Fruit fly (Drosophila melanogaster): ENCODE data around the gene CG10352.

Gene CG10352

dm6 chrX:11868866-11869265 lies 8.1 kb downstream of the CG10352 start, which contains the start of the genes Nrd1 and CG1847 (continued):
- TF ChIP-seq Hr78 (GFP tag; optimal IDR thresholded peaks at IDR 0.05) (no peak), shn (GFP tag; optimal IDR thresholded peaks at IDR 0.05) (no peak), stwl (tag; optimal IDR thresholded peaks at IDR 0.05) (peak; percentile 75), unc-4 (GFP tag; IDR thresholded peaks at IDR 0.05; ENCODE audit: partially characterized antibody) (peak; percentile 78), hth (optimal IDR thresholded peaks at IDR 0.05) (no peak), Lhr (GFP tag; optimal IDR thresholded peaks at IDR 0.05) (no peak), zen2 (GFP tag; IDR thresholded peaks at IDR 0.05; ENCODE audit: partially characterized antibody) (peak; percentile 63; the same call in 1 of the 3 replicates), Rx (GFP tag; IDR thresholded peaks at IDR 0.05) (no peak), tap (tag; optimal IDR thresholded peaks at IDR 0.05) (no peak), Hr51 (GFP tag; optimal IDR thresholded peaks at IDR 0.05) (no peak), Max (GFP tag; optimal IDR thresholded peaks at IDR 0.05) (no peak), CG9817 (tag; optimal IDR thresholded peaks at IDR 0.05) (no peak), zen (tag; optimal IDR thresholded peaks at IDR 0.05) (no peak), CG4328 (GFP tag; optimal IDR thresholded peaks at IDR 0.05) (no peak), Myb (GFP tag; optimal IDR thresholded peaks at IDR 0.05) (peak; percentile 66), Bgb (GFP tag; IDR thresholded peaks at IDR 0.05; ENCODE audit: partially characterized antibody) (peak; percentile 77), CG6175 (GFP tag; IDR thresholded peaks at IDR 0.05) (no peak), Dp (GFP tag; optimal IDR thresholded peaks at IDR 0.05) (peak; percentile 46), CG5953 (GFP tag; IDR thresholded peaks at IDR 0.05) (no peak), CG32772 (GFP tag; IDR thresholded peaks at IDR 0.05) (no peak), CG12744 (GFP tag; optimal IDR thresholded peaks at IDR 0.05) (no peak), Gsc (GFP tag; IDR thresholded peaks at IDR 0.05) (no peak), Nf-YC (tag; optimal IDR thresholded peaks at IDR 0.05) (no peak), knrl (GFP tag; IDR thresholded peaks at IDR 0.05; ENCODE audit: partially characterized antibody) (peak; percentile 62; the same call in 2 of the 3 replicates), CG4617 (GFP tag; optimal IDR thresholded peaks at IDR 0.05; ENCODE audit: borderline replicate concordance) (peak; percentile 27), D (optimal IDR thresholded peaks at IDR 0.05) (no peak), D (GFP tag; optimal IDR thresholded peaks at IDR 0.05) (no peak), nerfin-2 (GFP tag; IDR thresholded peaks at IDR 0.05; ENCODE audit: partially characterized antibody) (peak; percentile 85), amos (GFP tag; IDR thresholded peaks at IDR 0.05; ENCODE audit: partially characterized antibody) (peak; percentile 52; the same call in 1 of the 2 replicates), CG8290 (GFP tag; optimal IDR thresholded peaks at IDR 0.05) (peak; percentile 10), CG8290 (tag; optimal IDR thresholded peaks at IDR 0.05) (no peak), sug (tag; optimal IDR thresholded peaks at IDR 0.05) (no peak), CG12299 (tag; optimal IDR thresholded peaks at IDR 0.05) (no peak), CG34422 (GFP tag; IDR thresholded peaks at IDR 0.05) (peak; percentile 13; the same call in 1 of the 3 replicates), sim (GFP tag; IDR thresholded peaks at IDR 0.05) (no peak), luna (GFP tag; optimal IDR thresholded peaks at IDR 0.05) (no peak), E2f2 (GFP tag; IDR thresholded peaks at IDR 0.05) (peak; percentile 49), CG17186 (GFP tag; optimal IDR thresholded peaks at IDR 0.05) (peak; percentile 48), pzg (GFP tag; optimal IDR thresholded peaks at IDR 0.05) (peak; percentile 55), sr (GFP tag; IDR thresholded peaks at IDR 0.05) (no peak), gfzf (GFP tag; optimal IDR thresholded peaks at IDR 0.05) (peak; percentile 56), gsb-n (tag; optimal IDR thresholded peaks at IDR 0.05) (no peak), wek (GFP tag; optimal IDR thresholded peaks at IDR 0.05) (no peak), CG7786 (GFP tag; optimal IDR thresholded peaks at IDR 0.05) (no peak), CG6689 (GFP tag; IDR thresholded peaks at IDR 0.05) (no peak), CG7987 (GFP tag; optimal IDR thresholded peaks at IDR 0.05) (no peak), Dref (GFP tag; IDR thresholded peaks at IDR 0.05) (peak; percentile 72), CG7928 (GFP tag; optimal IDR thresholded peaks at IDR 0.05) (no peak), Eip74EF (GFP tag; optimal IDR thresholded peaks at IDR 0.05) (no peak), CG6765 (GFP tag; optimal IDR thresholded peaks at IDR 0.05) (no peak), CG6254 (GFP tag; optimal IDR thresholded peaks at IDR 0.05) (no peak)

Measured in whole organism, embryonic.